Fruit fly (Drosophila melanogaster) whole organism, embryonic: ENCODE results near the gene CG18135.

Experiments used
- Ada2b ChIP-seq: fragments of 200-800 bp; sonication (Bioruptor generic); IDR thresholded peaks from 2 replicates; pipeline ENCODE4 v1.3.6; 2022; ENCODE audit warnings: missing biosample characterization, missing genetic modification characterization
- Antp ChIP-seq: fragments of 200-800 bp; sonication (Bioruptor generic); optimal IDR thresholded peaks from 3 replicates; lab custom pipeline; 2016; ENCODE audit warnings: missing biosample characterization, missing genetic modification characterization
- Bgb ChIP-seq: fragments of 200-800 bp; sonication (Bioruptor generic); IDR thresholded peaks from 2 replicates; pipeline ENCODE4 v1.3.6; 2022; ENCODE audit warnings: missing biosample characterization, missing genetic modification characterization; ENCODE audit not compliant: partially characterized antibody
- CG11085 ChIP-seq: fragments of 200-800 bp; sonication (Bioruptor generic); IDR thresholded peaks from 2 replicates; pipeline ENCODE4 v1.3.6; 2022; ENCODE audit warnings: missing biosample characterization, missing genetic modification characterization
- CG11456 ChIP-seq: fragments of 200-800 bp; sonication (Bioruptor generic); IDR thresholded peaks from 3 replicates; pipeline ENCODE4 v1.3.6; 2022; ENCODE audit warnings: missing biosample characterization, missing genetic modification characterization
- CG1603 ChIP-seq: fragments of 200-800 bp; sonication (Bioruptor generic); optimal IDR thresholded peaks from 2 replicates; lab custom pipeline; 2019; ENCODE audit warnings: missing biosample characterization, mild to moderate bottlenecking, missing genetic modification characterization, moderate library complexity
- CG1832 ChIP-seq: fragments of 200-800 bp; sonication (Bioruptor generic); optimal IDR thresholded peaks from 2 replicates; lab custom pipeline; 2017; ENCODE audit warnings: missing biosample characterization, mild to moderate bottlenecking, missing genetic modification characterization, inconsistent platforms
- CG18619 ChIP-seq: fragments of 200-800 bp; sonication (Bioruptor generic); optimal IDR thresholded peaks from 3 replicates; lab custom pipeline; 2017; ENCODE audit warnings: missing biosample characterization, mild to moderate bottlenecking, missing genetic modification characterization
- CG2120 ChIP-seq: fragments of 200-800 bp; sonication (Bioruptor generic); optimal IDR thresholded peaks from 3 replicates; lab custom pipeline; 2016; ENCODE audit warnings: missing biosample characterization, missing genetic modification characterization
- CG2875 ChIP-seq: fragments of 200-800 bp; sonication (Bioruptor generic); optimal IDR thresholded peaks from 2 replicates; lab custom pipeline; 2017; ENCODE audit warnings: missing biosample characterization, mild to moderate bottlenecking, missing genetic modification characterization, missing genetic modification reagents
- CG3065 ChIP-seq: fragments of 200-800 bp; sonication (Bioruptor generic); optimal IDR thresholded peaks from 2 replicates; lab custom pipeline; 2016; ENCODE audit warnings: missing biosample characterization, missing genetic modification characterization
- CG32532 ChIP-seq: fragments of 200-800 bp; sonication (Bioruptor generic); IDR thresholded peaks from 2 replicates; pipeline ENCODE4 v1.3.6; 2022; ENCODE audit warnings: missing biosample characterization, missing genetic modification characterization
- CG7745 ChIP-seq: fragments of 200-800 bp; sonication (Bioruptor generic); optimal IDR thresholded peaks from 2 replicates; lab custom pipeline; 2018; ENCODE audit warnings: missing biosample characterization, mild to moderate bottlenecking, missing genetic modification characterization, moderate library complexity
- CG8478 ChIP-seq: fragments of >200 bp; optimal IDR thresholded peaks from 2 replicates; lab custom pipeline; 2018
- CTCF ChIP-seq: fragments of 200-800 bp; sonication (Bioruptor generic); optimal IDR thresholded peaks from 2 replicates; lab custom pipeline; 2017; ENCODE audit warnings: missing biosample characterization, mild to moderate bottlenecking, missing genetic modification characterization, moderate library complexity
- Deaf1 ChIP-seq: fragments of 200-800 bp; optimal IDR thresholded peaks from 3 replicates; lab custom pipeline; 2019; ENCODE audit warnings: missing biosample characterization, mild to moderate bottlenecking, missing genetic modification characterization, moderate library complexity
- Ets65A ChIP-seq: fragments of 200-800 bp; sonication (Bioruptor generic); peaks from one replicate; lab custom pipeline; 2016; ENCODE audit warnings: missing biosample characterization, missing genetic modification characterization
- Ets97D ChIP-seq: fragments of 200-800 bp; sonication (Bioruptor generic); optimal IDR thresholded peaks from 3 replicates; lab custom pipeline; 2016; ENCODE audit warnings: missing biosample characterization, missing genetic modification characterization
- HLH4C ChIP-seq: fragments of 200-800 bp; sonication (Bioruptor generic); IDR thresholded peaks from 3 replicates; pipeline ENCODE4 v1.3.6; 2022; ENCODE audit warnings: missing biosample characterization, missing genetic modification characterization; ENCODE audit not compliant: partially characterized antibody
- Hmx ChIP-seq: fragments of 200-800 bp; sonication (Bioruptor generic); optimal IDR thresholded peaks from 2 replicates; lab custom pipeline; 2016; ENCODE audit warnings: missing biosample characterization, missing genetic modification characterization
- Jarid2 ChIP-seq: fragments of 200-800 bp; sonication (Bioruptor generic); optimal IDR thresholded peaks from 3 replicates; lab custom pipeline; 2017; ENCODE audit warnings: mild to moderate bottlenecking, missing biosample characterization, missing genetic modification reagents, missing genetic modification characterization
- NfI ChIP-seq: fragments of 200-800 bp; sonication (Bioruptor generic); optimal IDR thresholded peaks from 3 replicates; lab custom pipeline; 2018; ENCODE audit warnings: missing biosample characterization, mild to moderate bottlenecking, missing genetic modification characterization, moderate library complexity
- Rfx ChIP-seq: fragments of 200-800 bp; sonication (Bioruptor generic); IDR thresholded peaks from 2 replicates; pipeline ENCODE4 v1.3.6; 2022; ENCODE audit warnings: missing biosample characterization, missing genetic modification characterization
- Six4 ChIP-seq: fragments of 200-800 bp; sonication (Bioruptor generic); optimal IDR thresholded peaks from 2 replicates; lab custom pipeline; 2016; ENCODE audit warnings: missing biosample characterization, missing genetic modification characterization
- TFAM ChIP-seq: fragments of 200-800 bp; sonication (Bioruptor generic); optimal IDR thresholded peaks from 2 replicates; lab custom pipeline; 2017; ENCODE audit warnings: missing biosample characterization, missing genetic modification characterization, inconsistent platforms
- Taf1 ChIP-seq: fragments of 200-800 bp; sonication (Bioruptor generic); IDR thresholded peaks from 2 replicates; pipeline ENCODE4 v1.3.6; 2022; ENCODE audit warnings: missing biosample characterization, missing genetic modification characterization
- abd-A ChIP-seq: fragments of 200-800 bp; sonication (Bioruptor generic); optimal IDR thresholded peaks from 3 replicates; lab custom pipeline; 2019; ENCODE audit warnings: missing biosample characterization, mild to moderate bottlenecking, missing genetic modification characterization, moderate library complexity
- bcd ChIP-seq: fragments of 200-800 bp; sonication (Bioruptor generic); optimal IDR thresholded peaks from 2 replicates; lab custom pipeline; 2017; ENCODE audit warnings: missing biosample characterization, mild to moderate bottlenecking, missing genetic modification characterization
- bowl ChIP-seq: fragments of 200-800 bp; sonication (Bioruptor generic); IDR thresholded peaks from 2 replicates; pipeline ENCODE4 v1.3.6; 2022; ENCODE audit warnings: missing biosample characterization, missing genetic modification characterization
- caup ChIP-seq: fragments of 200-800 bp; sonication (Bioruptor generic); optimal IDR thresholded peaks from 3 replicates; lab custom pipeline; 2017; ENCODE audit warnings: missing biosample characterization, mild to moderate bottlenecking, missing genetic modification characterization, moderate library complexity; ENCODE audit not compliant: severe bottlenecking
- cg ChIP-seq: fragments of 200-800 bp; sonication (Bioruptor generic); optimal IDR thresholded peaks from 3 replicates; lab custom pipeline; 2019; ENCODE audit warnings: missing biosample characterization, mild to moderate bottlenecking, missing genetic modification characterization, moderate library complexity
- chinmo ChIP-seq: fragments of 200-800 bp; sonication (Bioruptor generic); IDR thresholded peaks from 4 replicates; pipeline ENCODE4 v1.3.6; 2022; ENCODE audit warnings: missing biosample characterization, missing genetic modification characterization; ENCODE audit not compliant: partially characterized antibody
- ci ChIP-seq: fragments of 200-800 bp; sonication (Bioruptor generic); IDR thresholded peaks from 3 replicates; pipeline ENCODE4 v1.3.6; 2022; ENCODE audit warnings: missing biosample characterization, missing genetic modification characterization
- dysf ChIP-seq: fragments of 200-800 bp; sonication (Bioruptor generic); IDR thresholded peaks from 3 replicates; pipeline ENCODE4 v1.3.6; 2022; ENCODE audit warnings: missing biosample characterization, missing genetic modification characterization
- kah ChIP-seq: fragments of 200-800 bp; sonication (Bioruptor generic); optimal IDR thresholded peaks from 2 replicates; lab custom pipeline; 2018; ENCODE audit warnings: missing biosample characterization, mild to moderate bottlenecking, missing genetic modification characterization
- lab ChIP-seq: fragments of 200-800 bp; sonication (Bioruptor generic); optimal IDR thresholded peaks from 3 replicates; lab custom pipeline; 2017; ENCODE audit warnings: missing biosample characterization, missing genetic modification characterization, mild to moderate bottlenecking, moderate library complexity, missing genetic modification reagents
- nau ChIP-seq: fragments of 200-800 bp; sonication (Bioruptor generic); optimal IDR thresholded peaks from 3 replicates; lab custom pipeline; 2017; ENCODE audit warnings: missing biosample characterization, mild to moderate bottlenecking, missing genetic modification characterization, missing genetic modification reagents
- nerfin-1 ChIP-seq: fragments of 200-800 bp; sonication (Bioruptor generic); optimal IDR thresholded peaks from 3 replicates; lab custom pipeline; 2019; ENCODE audit warnings: missing biosample characterization, mild to moderate bottlenecking, missing genetic modification characterization, moderate library complexity
- onecut ChIP-seq: fragments of 200-800 bp; sonication (Bioruptor generic); IDR thresholded peaks from 2 replicates; pipeline ENCODE4 v1.3.6; 2022; ENCODE audit warnings: missing biosample characterization, missing genetic modification characterization
- pan ChIP-seq, 4 experiments: fragments of >200 bp in 3 of 4; fragments of 200-800 bp in 1 of 4; sonication (Bioruptor generic) in 1 of 4; optimal IDR thresholded peaks in 3 of 4; IDR thresholded peaks in 1 of 4; 2 replicates each; pipeline versions ENCODE4 v1.3.6 to Lab custom; 2017 to 2022; ENCODE audit warnings: missing biosample characterization in 2 of 4, missing genetic modification characterization in 2 of 4, mixed read lengths in 1 of 4
- prd ChIP-seq, 3 experiments: fragments of >200 bp in 2 of 3; fragments of 200-800 bp in 1 of 3; sonication (Bioruptor generic) in 1 of 3; optimal IDR thresholded peaks in 2 of 3; IDR thresholded peaks in 1 of 3; 2 replicates in 2 of 3; 3 replicates in 1 of 3; pipeline versions ENCODE4 v1.3.6 to Lab custom; 2017 to 2022; ENCODE audit warnings: missing biosample characterization in 1 of 3, missing genetic modification characterization in 1 of 3
- pum ChIP-seq: fragments of 200-800 bp; sonication (Bioruptor generic); optimal IDR thresholded peaks from 2 replicates; lab custom pipeline; 2016; ENCODE audit warnings: missing biosample characterization, missing genetic modification characterization
- scrt ChIP-seq: fragments of 200-800 bp; sonication (Bioruptor generic); optimal IDR thresholded peaks from 2 replicates; lab custom pipeline; 2018; ENCODE audit warnings: missing biosample characterization, mild to moderate bottlenecking, missing genetic modification characterization, moderate library complexity
- sd ChIP-seq: fragments of 200-800 bp; sonication (Bioruptor generic); optimal IDR thresholded peaks from 3 replicates; lab custom pipeline; 2018; ENCODE audit warnings: missing biosample characterization, mild to moderate bottlenecking, missing genetic modification characterization, moderate library complexity
- sob ChIP-seq: fragments of 200-800 bp; sonication (Bioruptor generic); IDR thresholded peaks from 2 replicates; pipeline ENCODE4 v1.3.6; 2022; ENCODE audit warnings: missing biosample characterization, missing genetic modification characterization
- stwl ChIP-seq: fragments of 200-800 bp; sonication (Bioruptor generic); optimal IDR thresholded peaks from 3 replicates; lab custom pipeline; 2018; ENCODE audit warnings: missing biosample characterization, mild to moderate bottlenecking, missing genetic modification characterization, moderate library complexity
- tx ChIP-seq: fragments of 200-800 bp; sonication (Bioruptor generic); optimal IDR thresholded peaks from 2 replicates; lab custom pipeline; 2016; ENCODE audit warnings: missing biosample characterization, missing genetic modification characterization
- z ChIP-seq: fragments of 200-800 bp; sonication (Bioruptor generic); IDR thresholded peaks from 3 replicates; pipeline ENCODE4 v1.3.6; 2022; ENCODE audit warnings: missing biosample characterization, missing genetic modification characterization
- zfh1 ChIP-seq: fragments of 200-800 bp; sonication (Bioruptor generic); IDR thresholded peaks from 3 replicates; pipeline ENCODE4 v1.3.6; 2022; ENCODE audit warnings: missing biosample characterization, missing genetic modification characterization

The CG18135 gene

dm6 chr3L:18946956-18947355, 51.1 kb downstream of the CG18135 start (continued):
- peak; percentile 2 for TF ChIP-seq Jarid2 (GFP tag; lab: Kevin White, UChicago)
- TF ChIP-seq pan (optimal IDR thresholded peaks at IDR 0.05; lab: Kevin White, UChicago) = no peak
- peak in 1 of 2 experiments; percentile 26 for TF ChIP-seq pan (GFP tag; optimal IDR thresholded peaks at IDR 0.05 in 1 of 2, IDR thresholded peaks at IDR 0.05 in 1 of 2)
- TF ChIP-seq zfh1 (GFP tag; lab: Robert Waterston, UW) = peak; percentile 48; the same call in 1 of the 3 replicates
- TF ChIP-seq nerfin-1 (tag; lab: Kevin White, UChicago) = no peak
- TF ChIP-seq pum (GFP tag; lab: Kevin White, UChicago) = no peak
- peak; percentile 30 for TF ChIP-seq lab
- 0 out of 3 replicates have a peak, but pooled peaks have one; percentile 17 for TF ChIP-seq z
- peak; percentile 31; the same call in 1 of the 2 replicates for TF ChIP-seq CG32532 (GFP tag; lab: Robert Waterston, UW)
- TF ChIP-seq bcd (GFP tag; lab: Kevin White, UChicago) = peak; percentile 11
- peak; percentile 15 for TF ChIP-seq CTCF
- TF ChIP-seq CG2875 (GFP tag; lab: Kevin White, UChicago) = peak; percentile 19
- TF ChIP-seq Rfx (GFP tag; lab: Robert Waterston, UW) = peak; percentile 25; the same call in 1 of the 2 replicates
- TF ChIP-seq stwl (tag; lab: Kevin White, UChicago) = peak; percentile 32
- TF ChIP-seq ci (GFP tag; lab: Robert Waterston, UW) = 0 out of 3 replicates have a peak, but pooled peaks have one; percentile 32
- TF ChIP-seq CG11456 = 0 out of 3 replicates have a peak, but pooled peaks have one; percentile 41
- TF ChIP-seq CG1603 (tag; lab: Kevin White, UChicago) = peak; percentile 19
- TF ChIP-seq prd (optimal IDR thresholded peaks at IDR 0.05; lab: Kevin White, UChicago) = no peak
- 0 out of 3 replicates have a peak, but pooled peaks have one; percentile 26 for TF ChIP-seq prd (GFP tag; IDR thresholded peaks at IDR 0.05; lab: Robert Waterston, UW)
- TF ChIP-seq Six4 (GFP tag; lab: Kevin White, UChicago) = no peak
- peak; percentile 4 for TF ChIP-seq NfI (GFP tag; lab: Kevin White, UChicago)
- peak; percentile 81 for TF ChIP-seq Ets97D (GFP tag; lab: Kevin White, UChicago)
- peak; percentile 18 for TF ChIP-seq cg (GFP tag; lab: Kevin White, UChicago)
- peak; percentile 70 for TF ChIP-seq CG1832 (GFP tag; lab: Kevin White, UChicago)
- no peak for TF ChIP-seq kah (GFP tag; lab: Kevin White, UChicago)
- TF ChIP-seq tx (GFP tag; lab: Kevin White, UChicago) = no peak
- TF ChIP-seq caup (GFP tag; lab: Kevin White, UChicago) = no peak
- 0 out of 3 replicates have a peak, but pooled peaks have one; percentile 25 for TF ChIP-seq dysf (GFP tag; lab: Robert Waterston, UW)
- TF ChIP-seq, all 482 proteins: peak for 30

- TF ChIP-seq HLH4C (GFP tag; lab: Robert Waterston, UW) = no peak
- TF ChIP-seq sd (tag; lab: Kevin White, UChicago) = no peak
- peak; percentile 23 for TF ChIP-seq abd-A
- TF ChIP-seq bowl (GFP tag; lab: Robert Waterston, UW) = no peak
- no peak for TF ChIP-seq onecut
- TF ChIP-seq TFAM (GFP tag; lab: Kevin White, UChicago) = no peak
- no peak for TF ChIP-seq CG11085 (GFP tag; lab: Robert Waterston, UW)
- 0 out of 4 replicates have a peak, but pooled peaks have one; percentile 24 for TF ChIP-seq chinmo (GFP tag; lab: Robert Waterston, UW)
- TF ChIP-seq CG2120 (GFP tag; lab: Kevin White, UChicago) = no peak
- no peak for TF ChIP-seq Ada2b
- no peak for TF ChIP-seq Antp (GFP tag; lab: Kevin White, UChicago)
- TF ChIP-seq Hmx = no peak
- TF ChIP-seq pan (optimal IDR thresholded peaks at IDR 0.05; lab: Kevin White, UChicago) = no peak
- no peak for TF ChIP-seq pan (GFP tag; optimal IDR thresholded peaks at IDR 0.05 in 1 of 2, IDR thresholded peaks at IDR 0.05 in 1 of 2)
- TF ChIP-seq Taf1 (GFP tag; lab: Robert Waterston, UW) = no peak
- no peak for TF ChIP-seq CG18619 (GFP tag; lab: Kevin White, UChicago)
- TF ChIP-seq Bgb (GFP tag; lab: Robert Waterston, UW) = no peak
- no peak for TF ChIP-seq CG3065
- no peak for TF ChIP-seq sob (GFP tag; lab: Robert Waterston, UW)
- peak; percentile 46 for TF ChIP-seq scrt (GFP tag; lab: Kevin White, UChicago)
- no peak for TF ChIP-seq CG7745 (tag; lab: Kevin White, UChicago)
- TF ChIP-seq Ets65A (GFP tag; lab: Kevin White, UChicago) = peak; percentile 82
- TF ChIP-seq CG8478 (lab: Kevin White, UChicago) = no peak
- no peak for TF ChIP-seq nau
- TF ChIP-seq Deaf1 = peak; percentile 82
These were observed 52.1 kb downstream of the CG18135 start, which contains the start of gene CG32204 for dm6 chr3L:18945938-18946337. CG32204 (minus strand) TSS chr3L:18946038.
